Worm (Caenorhabditis elegans) whole organism, young adult: Measurements from ENCODE around the gene C06G4.6.

ENCODE experiments used
- B0019.2 ChIP-seq: fragments of 200-800 bp; sonication (Bioruptor generic); conservative IDR thresholded peaks from 2 replicates; pipeline ENCODE4 v1.3.6; 2022; ENCODE audit warnings: missing genetic modification reagents, missing genetic modification characterization, missing compliant biosample characterization
- B0035.1 ChIP-seq: sonication (generic microtip); optimal IDR thresholded peaks from 2 replicates; lab custom pipeline; 2016; ENCODE audit warnings: missing genetic modification characterization, mild to moderate bottlenecking, missing compliant biosample characterization, missing genotype, missing genetic modification reagents
- B0336.3 ChIP-seq: fragments of 200-800 bp; sonication (Bioruptor generic); IDR thresholded peaks from 2 replicates; pipeline ENCODE4 v1.3.6; 2022; ENCODE audit warnings: missing genetic modification characterization, missing compliant biosample characterization
- C17E4.6 ChIP-seq: fragments of 200-800 bp; sonication (Bioruptor generic); IDR thresholded peaks from 2 replicates; pipeline ENCODE4 v1.3.6; 2022; ENCODE audit warnings: missing genetic modification reagents, missing genetic modification characterization, missing compliant biosample characterization
- F33H1.4 ChIP-seq: fragments of 200-800 bp; sonication (Bioruptor generic); IDR thresholded peaks from 2 replicates; pipeline ENCODE4 v1.3.6; 2022; ENCODE audit warnings: missing genetic modification reagents, missing genetic modification characterization, missing compliant biosample characterization
- F52B5.7 ChIP-seq: sonication (generic microtip); optimal IDR thresholded peaks from 2 replicates; lab custom pipeline; 2016; ENCODE audit warnings: mild to moderate bottlenecking, missing genetic modification characterization, missing compliant biosample characterization
- F55B11.4 ChIP-seq: sonication (generic microtip); optimal IDR thresholded peaks from 2 replicates; lab custom pipeline; 2016; ENCODE audit warnings: missing compliant biosample characterization, missing genetic modification characterization, borderline replicate concordance; ENCODE audit not compliant: insufficient read depth
- F57A8.1 ChIP-seq: fragments of 200-800 bp; sonication (Bioruptor generic); optimal IDR thresholded peaks from 2 replicates; lab custom pipeline; 2018; ENCODE audit warnings: mild to moderate bottlenecking, missing genetic modification characterization, moderate library complexity, missing compliant biosample characterization
- K11D2.4 ChIP-seq: fragments of 200-800 bp; sonication (Bioruptor generic); IDR thresholded peaks from 2 replicates; pipeline ENCODE4 v1.3.6; 2022; ENCODE audit warnings: missing genetic modification reagents, missing genetic modification characterization, missing compliant biosample characterization
- Y56A3A.18 ChIP-seq: fragments of 200-800 bp; sonication (Bioruptor generic); IDR thresholded peaks from 2 replicates; pipeline ENCODE4 v1.3.6; 2022; ENCODE audit warnings: missing genetic modification reagents, missing genetic modification characterization, missing compliant biosample characterization
- Y79H2A.3 ChIP-seq: fragments of 200-800 bp; sonication (Bioruptor generic); conservative IDR thresholded peaks from 2 replicates; pipeline ENCODE4 v1.3.6; 2022; ENCODE audit warnings: missing genetic modification reagents, missing genetic modification characterization, missing compliant biosample characterization
- Y95B8A.8 ChIP-seq: fragments of 200-800 bp; sonication (Bioruptor generic); IDR thresholded peaks from 2 replicates; pipeline ENCODE4 v1.3.6; 2022; ENCODE audit warnings: missing genetic modification reagents, missing genetic modification characterization, missing compliant biosample characterization
- ZK185.1 ChIP-seq: sonication (generic microtip); optimal IDR thresholded peaks from 2 replicates; lab custom pipeline; 2016; ENCODE audit warnings: mild to moderate bottlenecking, missing genetic modification characterization, missing compliant biosample characterization; ENCODE audit not compliant: poor library complexity, severe bottlenecking
- ama-1 ChIP-seq, 3 experiments: fragments of 150-350 bp in 1 of 3; sonication (generic microtip) in 2 of 3; optimal IDR thresholded peaks; 2 replicates each; lab custom pipeline; 2014 to 2018; ENCODE audit warnings: missing biosample characterization in 2 of 3, missing genetic modification characterization in 2 of 3, missing genetic modification reagents in 2 of 3
- attf-6 ChIP-seq: fragments of 200-800 bp; sonication (Bioruptor generic); IDR thresholded peaks from 2 replicates; pipeline ENCODE4 v1.3.6; 2022; ENCODE audit warnings: missing genetic modification reagents, missing genetic modification characterization, missing compliant biosample characterization
- cebp-1 ChIP-seq, 2 experiments: fragments of 200-800 bp in 1 of 2; sonication (Bioruptor generic) in 1 of 2; sonication (generic microtip) in 1 of 2; IDR thresholded peaks in 1 of 2; optimal IDR thresholded peaks in 1 of 2; 2 replicates each; pipeline versions ENCODE4 v1.3.6 to Lab custom; 2017 to 2022; ENCODE audit warnings: missing compliant biosample characterization in 2 of 2, missing genetic modification characterization in 2 of 2, mild to moderate bottlenecking in 1 of 2, missing genetic modification reagents in 1 of 2, moderate library complexity in 1 of 2
- ceh-27 ChIP-seq: fragments of 200-800 bp; sonication (Bioruptor generic); optimal IDR thresholded peaks from 2 replicates; lab custom pipeline; 2018; ENCODE audit warnings: mild to moderate bottlenecking, missing genetic modification characterization, moderate library complexity, missing compliant biosample characterization
- ceh-79 ChIP-seq: sonication (generic microtip); optimal IDR thresholded peaks from 2 replicates; lab custom pipeline; 2017; ENCODE audit warnings: mild to moderate bottlenecking, missing genetic modification characterization, missing compliant biosample characterization
- chd-7 ChIP-seq: sonication (generic microtip); optimal IDR thresholded peaks from 2 replicates; lab custom pipeline; 2016; ENCODE audit warnings: mild to moderate bottlenecking, missing genetic modification characterization, moderate library complexity, missing compliant biosample characterization
- die-1 ChIP-seq: sonication (generic microtip); optimal IDR thresholded peaks from 2 replicates; lab custom pipeline; 2016; ENCODE audit warnings: missing genotype, mild to moderate bottlenecking, missing genetic modification characterization, missing compliant biosample characterization
- ekl-4 ChIP-seq: fragments of 200-800 bp; sonication (Bioruptor generic); IDR thresholded peaks from 2 replicates; pipeline ENCODE4 v1.3.6; 2022; ENCODE audit warnings: missing genetic modification reagents, missing genetic modification characterization, missing compliant biosample characterization
- ets-4 ChIP-seq: fragments of 200-800 bp; sonication (Bioruptor generic); optimal IDR thresholded peaks from 2 replicates; lab custom pipeline; 2018; ENCODE audit warnings: mild to moderate bottlenecking, missing genetic modification characterization, missing compliant biosample characterization
- hmg-1.2 ChIP-seq: fragments of 200-800 bp; sonication (Bioruptor generic); IDR thresholded peaks from 2 replicates; pipeline ENCODE4 v1.3.6; 2022; ENCODE audit warnings: missing genetic modification reagents, missing genetic modification characterization, missing compliant biosample characterization
- hrde-1 ChIP-seq: sonication (generic microtip); optimal IDR thresholded peaks from 2 replicates; lab custom pipeline; 2016; ENCODE audit warnings: missing genetic modification characterization, mild to moderate bottlenecking, missing compliant biosample characterization, moderate library complexity, missing genotype, missing genetic modification reagents, borderline replicate concordance
- hsf-1 ChIP-seq: fragments of 200-800 bp; sonication (Bioruptor generic); IDR thresholded peaks from 2 replicates; pipeline ENCODE4 v1.3.6; 2022; ENCODE audit warnings: missing genetic modification reagents, missing genetic modification characterization, missing compliant biosample characterization
- lin-26 ChIP-seq: fragments of 200-800 bp; sonication (Bioruptor generic); IDR thresholded peaks from 2 replicates; pipeline ENCODE4 v1.3.6; 2022; ENCODE audit warnings: missing genetic modification reagents, missing genetic modification characterization, missing compliant biosample characterization
- lin-54 ChIP-seq: fragments of 200-800 bp; sonication (Bioruptor generic); optimal IDR thresholded peaks from 2 replicates; lab custom pipeline; 2018; ENCODE audit warnings: mild to moderate bottlenecking, missing genetic modification characterization, missing compliant biosample characterization
- lir-1 ChIP-seq: fragments of 200-800 bp; sonication (Bioruptor generic); conservative IDR thresholded peaks from 2 replicates; pipeline ENCODE4 v1.3.6; 2022; ENCODE audit warnings: missing genetic modification reagents, missing genetic modification characterization, missing compliant biosample characterization
- madf-10 ChIP-seq: sonication (generic microtip); optimal IDR thresholded peaks from 2 replicates; lab custom pipeline; 2016; ENCODE audit warnings: mild to moderate bottlenecking, missing genetic modification characterization, missing compliant biosample characterization
- madf-3 ChIP-seq: fragments of 200-800 bp; sonication (Bioruptor generic); IDR thresholded peaks from 2 replicates; pipeline ENCODE4 v1.3.6; 2022; ENCODE audit warnings: missing genetic modification reagents, missing genetic modification characterization, missing compliant biosample characterization
- madf-6 ChIP-seq: fragments of 200-800 bp; sonication (Bioruptor generic); IDR thresholded peaks from 2 replicates; pipeline ENCODE4 v1.3.6; 2022; ENCODE audit warnings: missing genetic modification reagents, missing genetic modification characterization, missing compliant biosample characterization
- mcd-1 ChIP-seq: fragments of 200-800 bp; sonication (Bioruptor generic); IDR thresholded peaks from 2 replicates; pipeline ENCODE4 v1.3.6; 2022; ENCODE audit warnings: missing genetic modification reagents, missing genetic modification characterization, missing compliant biosample characterization
- mxl-1 ChIP-seq: sonication (generic microtip); optimal IDR thresholded peaks from 2 replicates; lab custom pipeline; 2016; ENCODE audit warnings: missing genetic modification characterization, missing compliant biosample characterization
- nfyb-1 ChIP-seq: fragments of 200-800 bp; sonication (Bioruptor generic); IDR thresholded peaks from 2 replicates; pipeline ENCODE4 v1.3.6; 2022; ENCODE audit warnings: missing genetic modification reagents, missing genetic modification characterization, missing compliant biosample characterization
- nhr-120 ChIP-seq: fragments of 200-800 bp; sonication (Bioruptor generic); IDR thresholded peaks from 2 replicates; pipeline ENCODE4 v1.3.6; 2022; ENCODE audit warnings: missing genetic modification characterization, missing compliant biosample characterization
- pha-4 ChIP-seq: fragments of 150-350 bp; sonication (generic microtip); optimal IDR thresholded peaks from 2 replicates; lab custom pipeline; 2014; ENCODE audit warnings: missing biosample characterization, missing genetic modification reagents, missing genetic modification characterization
- repo-1 ChIP-seq: sonication (generic microtip); optimal IDR thresholded peaks from 2 replicates; lab custom pipeline; 2017; ENCODE audit warnings: mild to moderate bottlenecking, missing genetic modification characterization, missing compliant biosample characterization
- snpc-3.4 ChIP-seq: sonication (generic microtip); optimal IDR thresholded peaks from 2 replicates; lab custom pipeline; 2017; ENCODE audit warnings: missing genetic modification characterization, mild to moderate bottlenecking, missing compliant biosample characterization, antibody characterized with exemption, moderate library complexity, missing genotype, missing genetic modification reagents
- tlf-1 ChIP-seq: fragments of 200-800 bp; sonication (Bioruptor generic); optimal IDR thresholded peaks from 2 replicates; lab custom pipeline; 2018; ENCODE audit warnings: mild to moderate bottlenecking, missing genetic modification characterization, missing compliant biosample characterization
- unc-130 ChIP-seq: sonication (generic microtip); optimal IDR thresholded peaks from 2 replicates; lab custom pipeline; 2016; ENCODE audit warnings: missing genetic modification reagents, missing genetic modification characterization, missing compliant biosample characterization
- zim-3 ChIP-seq: sonication (generic microtip); optimal IDR thresholded peaks from 2 replicates; lab custom pipeline; 2017; ENCODE audit warnings: mild to moderate bottlenecking, missing genetic modification characterization, moderate library complexity, missing compliant biosample characterization
- ztf-26 ChIP-seq: sonication (generic microtip); optimal IDR thresholded peaks from 2 replicates; lab custom pipeline; 2017; ENCODE audit warnings: missing genetic modification characterization, missing compliant biosample characterization
- ztf-3 ChIP-seq: fragments of 200-800 bp; sonication (Bioruptor generic); optimal IDR thresholded peaks from 2 replicates; lab custom pipeline; 2018; ENCODE audit warnings: mild to moderate bottlenecking, missing genetic modification characterization, missing compliant biosample characterization

Gene C06G4.6

ce11 chrIII:7973968-7974607 is 30.1 kb upstream of the C06G4.6 start (continued):
- TF ChIP-seq pha-4 (tag; lab: Kevin White, UChicago) (peak; percentile 65), madf-10 (no peak), nfyb-1 (peak; percentile 40; the same call in 1 of the 2 replicates)

- TF ChIP-seq attf-6 = 0 out of 2 replicates have a peak, but pooled peaks have one; percentile 9
- no peak for TF ChIP-seq mcd-1 (GFP tag; lab: Robert Waterston, UW)
- peak; percentile 18 for TF ChIP-seq ceh-79
- peak; percentile 12; the same call in 1 of the 2 replicates for TF ChIP-seq hmg-1.2 (GFP tag; lab: Robert Waterston, UW)
- no peak for TF ChIP-seq B0019.2 (GFP tag; lab: Robert Waterston, UW)
- TF ChIP-seq B0035.1 (tag; lab: Kevin White, UChicago) = peak; percentile 27
- TF ChIP-seq ceh-27 (GFP tag; lab: Kevin White, UChicago) = no peak
- TF ChIP-seq lin-26 (GFP tag; lab: Robert Waterston, UW) = 0 out of 2 replicates have a peak, but pooled peaks have one; percentile 36
- TF ChIP-seq F55B11.4 (tag; lab: Kevin White, UChicago) = no peak
- peak; percentile 63; the same call in 1 of the 2 replicates for TF ChIP-seq Y95B8A.8 (GFP tag; lab: Robert Waterston, UW)
- TF ChIP-seq ZK185.1 (tag; lab: Kevin White, UChicago) = peak; percentile 14
- peak; percentile 5 for TF ChIP-seq ama-1 (optimal IDR thresholded peaks at IDR 0.05; lab: Kevin White, UChicago)
- TF ChIP-seq ama-1 (GFP tag; optimal IDR thresholded peaks at IDR 0.05; lab: Kevin White, UChicago) = no peak
- TF ChIP-seq tlf-1 (GFP tag; lab: Kevin White, UChicago) = peak; percentile 27
- peak; percentile 61 for TF ChIP-seq chd-7 (tag; lab: Kevin White, UChicago)
- TF ChIP-seq snpc-3.4 (tag; lab: Kevin White, UChicago) = peak; percentile 10
- TF ChIP-seq F33H1.4 = no peak
- peak; percentile 6 for TF ChIP-seq die-1 (tag; lab: Kevin White, UChicago)
- TF ChIP-seq Y79H2A.3 (GFP tag; lab: Robert Waterston, UW) = 0 out of 2 replicates have a peak, but pooled peaks have one; percentile 20
- TF ChIP-seq zim-3 (tag; lab: Kevin White, UChicago) = peak; percentile 20
- TF ChIP-seq ztf-3 (GFP tag; lab: Kevin White, UChicago) = peak; percentile 2
- 0 out of 2 replicates have a peak, but pooled peaks have one; percentile 32 for TF ChIP-seq hsf-1 (GFP tag; lab: Robert Waterston, UW)
- TF ChIP-seq hrde-1 = peak; percentile 90
- no peak for TF ChIP-seq F57A8.1 (GFP tag; lab: Kevin White, UChicago)
- 0 out of 2 replicates have a peak, but pooled peaks have one; percentile 52 for TF ChIP-seq K11D2.4 (GFP tag; lab: Robert Waterston, UW)
- 0 out of 2 replicates have a peak, but pooled peaks have one; percentile 44 for TF ChIP-seq nhr-120 (GFP tag; lab: Robert Waterston, UW)
- TF ChIP-seq ets-4 = no peak
- TF ChIP-seq madf-10 = peak; percentile 7
- TF ChIP-seq madf-6 (GFP tag; lab: Robert Waterston, UW) = peak; percentile 56; the same call in 1 of the 2 replicates
- TF ChIP-seq cebp-1 (GFP tag; IDR thresholded peaks at IDR 0.05; lab: Robert Waterston, UW) = 0 out of 2 replicates have a peak, but pooled peaks have one; percentile 43
- TF ChIP-seq cebp-1 (tag; optimal IDR thresholded peaks at IDR 0.05; lab: Kevin White, UChicago) = peak; percentile 49
- peak; percentile 36; the same call in 1 of the 2 replicates for TF ChIP-seq ekl-4
- TF ChIP-seq C17E4.6 (GFP tag; lab: Robert Waterston, UW) = 0 out of 2 replicates have a peak, but pooled peaks have one; percentile 32
- peak; percentile 87 for TF ChIP-seq repo-1 (tag; lab: Kevin White, UChicago)
- no peak for TF ChIP-seq B0336.3
- TF ChIP-seq nfyb-1 = peak; percentile 63
- TF ChIP-seq lin-54 = peak; percentile 15
- no peak for TF ChIP-seq mxl-1
- TF ChIP-seq madf-3 (GFP tag; lab: Robert Waterston, UW) = 0 out of 2 replicates have a peak, but pooled peaks have one; percentile 4
- peak; percentile 6 for TF ChIP-seq unc-130
- no peak for TF ChIP-seq ztf-26
- no peak for TF ChIP-seq lir-1 (GFP tag; lab: Robert Waterston, UW)
- peak; percentile 79 for TF ChIP-seq F52B5.7 (tag; lab: Kevin White, UChicago)
- peak; percentile 29; the same call in 1 of the 2 replicates for TF ChIP-seq Y56A3A.18 (GFP tag; lab: Robert Waterston, UW)
Measured at ce11 chrIII:7977224-7977623, 27.0 kb upstream of the C06G4.6 start.
